Fruit fly (Drosophila melanogaster): ENCODE results near the gene Zmynd8.

Zmynd8 gene

DNA sequence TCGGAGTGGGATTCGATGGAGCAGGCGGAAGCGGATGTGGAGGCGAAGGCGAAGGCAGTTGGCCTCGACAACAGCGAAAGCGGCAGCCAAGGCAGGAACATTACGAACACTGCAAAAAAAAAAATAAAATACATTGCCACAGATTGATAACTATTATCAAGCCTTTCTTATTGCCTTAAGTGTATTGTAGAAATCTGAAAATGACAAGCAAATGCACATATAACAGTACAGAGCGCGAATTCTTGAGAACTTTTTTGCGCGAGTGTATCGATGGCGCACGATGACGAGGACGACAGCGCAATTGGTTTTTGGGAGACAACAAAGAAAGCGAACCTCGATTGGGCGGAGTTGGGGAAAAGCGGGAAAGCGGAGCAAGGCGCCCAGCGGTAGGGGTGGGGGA lies 38.9 kb upstream of the Zmynd8 start (continued):
- TF ChIP-seq nerfin-2 (GFP tag; IDR thresholded peaks at IDR 0.05; ENCODE audit: partially characterized antibody) (no peak), onecut (GFP tag; IDR thresholded peaks at IDR 0.05) (no peak), CG7745 (tag; optimal IDR thresholded peaks at IDR 0.05) (no peak), HmgD (GFP tag; optimal IDR thresholded peaks at IDR 0.05) (no peak), dm (GFP tag; optimal IDR thresholded peaks at IDR 0.05) (no peak), lmd (GFP tag; IDR thresholded peaks at IDR 0.05) (peak; percentile 50), CG6175 (GFP tag; IDR thresholded peaks at IDR 0.05) (no peak), CG32532 (GFP tag; IDR thresholded peaks at IDR 0.05) (no peak), run (tag; optimal IDR thresholded peaks at IDR 0.05) (no peak), crol (GFP tag; IDR thresholded peaks at IDR 0.05) (no peak), Hr51 (GFP tag; optimal IDR thresholded peaks at IDR 0.05) (peak in 1 of 2 experiments; percentile 24), Adf1 (GFP tag; IDR thresholded peaks at IDR 0.05) (no peak; the same call in 1 of the 2 replicates), CG7839 (tag; optimal IDR thresholded peaks at IDR 0.05) (peak; percentile 28), Fer1 (GFP tag; optimal IDR thresholded peaks at IDR 0.05) (peak; percentile 37), Gsc (GFP tag; IDR thresholded peaks at IDR 0.05) (no peak), dysf (GFP tag; IDR thresholded peaks at IDR 0.05) (peak; percentile 46; the same call in 1 of the 3 replicates), dati (GFP tag; IDR thresholded peaks at IDR 0.05) (no peak), CG7786 (GFP tag; optimal IDR thresholded peaks at IDR 0.05) (peak; percentile 16), H2.0 (GFP tag; IDR thresholded peaks at IDR 0.05) (0 out of 2 replicates have a peak, but pooled peaks have one; percentile 25), CG3847 (GFP tag; IDR thresholded peaks at IDR 0.05) (peak; percentile 42; the same call in 1 of the 2 replicates), row (GFP tag; IDR thresholded peaks at IDR 0.05) (peak; percentile 62), jigr1 (GFP tag; IDR thresholded peaks at IDR 0.05) (no peak), slbo (GFP tag; IDR thresholded peaks at IDR 0.05) (peak; percentile 68), CG10366 (GFP tag; IDR thresholded peaks at IDR 0.05) (peak; percentile 30; the same call in 1 of the 2 replicates), Sox100B (GFP tag; optimal IDR thresholded peaks at IDR 0.05) (no peak), ci (GFP tag; IDR thresholded peaks at IDR 0.05) (peak; percentile 33; the same call in 1 of the 3 replicates), CG18764 (GFP tag; optimal IDR thresholded peaks at IDR 0.05) (no peak), CG12769 (tag; optimal IDR thresholded peaks at IDR 0.05) (peak; percentile 5), Hr3 (GFP tag; optimal IDR thresholded peaks at IDR 0.05) (no peak), CG15269 (tag; optimal IDR thresholded peaks at IDR 0.05) (peak; percentile 29), CG11560 (tag; IDR thresholded peaks at IDR 0.05) (0 out of 3 replicates have a peak, but pooled peaks have one; percentile 24), CG2120 (GFP tag; optimal IDR thresholded peaks at IDR 0.05) (peak; percentile 69), vvl (GFP tag; IDR thresholded peaks at IDR 0.05) (peak; percentile 34), Dip3 (GFP tag; optimal IDR thresholded peaks at IDR 0.05) (peak; percentile 11), CG17361 (GFP tag; IDR thresholded peaks at IDR 0.05) (no peak), dpn (GFP tag; optimal IDR thresholded peaks at IDR 0.05) (peak; percentile 8 to 19), CG17612 (GFP tag; IDR thresholded peaks at IDR 0.05) (no peak), CG18599 (GFP tag; optimal IDR thresholded peaks at IDR 0.05) (peak; percentile 70), so (GFP tag; IDR thresholded peaks at IDR 0.05) (0 out of 3 replicates have a peak, but pooled peaks have one; percentile 24), MESR4 (GFP tag; optimal IDR thresholded peaks at IDR 0.05) (no peak), CG12155 (GFP tag; optimal IDR thresholded peaks at IDR 0.05) (peak; percentile 2), Nf-YB (GFP tag; optimal IDR thresholded peaks at IDR 0.05) (no peak), CG30020 (tag; optimal IDR thresholded peaks at IDR 0.05) (no peak), CG9932 (GFP tag; IDR thresholded peaks at IDR 0.05) (peak; percentile 53; the same call in 1 of the 2 replicates), Ptx1 (GFP tag; IDR thresholded peaks at IDR 0.05) (peak; percentile 27), Atf6 (GFP tag; IDR thresholded peaks at IDR 0.05) (0 out of 2 replicates have a peak, but pooled peaks have one; percentile 30), sc (optimal IDR thresholded peaks at IDR 0.05) (no peak), sc (GFP tag; optimal IDR thresholded peaks at IDR 0.05) (no peak), aop (GFP tag; IDR thresholded peaks at IDR 0.05) (no peak), Hand (GFP tag; optimal IDR thresholded peaks at IDR 0.05) (peak; percentile 39), hkb (optimal IDR thresholded peaks at IDR 0.05) (no peak), hkb (GFP tag; IDR thresholded peaks at IDR 0.05) (no peak)

Data from whole organism, embryonic.